Worm (Caenorhabditis elegans) whole organism, L1 larva: ENCODE results near the gene mtcu-2.

Experiments
- C04F5.9 ChIP-seq: sonication (generic microtip); optimal IDR thresholded peaks from 2 replicates; lab custom pipeline; 2016; ENCODE audit warnings: missing genetic modification characterization, missing compliant biosample characterization
- C16A3.4 ChIP-seq: fragments of 150-350 bp; optimal IDR thresholded peaks from 2 replicates; lab custom pipeline; 2014; ENCODE audit warnings: missing biosample characterization, missing genetic modification characterization
- F16B12.6 ChIP-seq: fragments of 150-350 bp; optimal IDR thresholded peaks from 2 replicates; lab custom pipeline; 2014; ENCODE audit warnings: missing biosample characterization, missing genetic modification characterization
- blmp-1 ChIP-seq: fragments of 150-350 bp; optimal IDR thresholded peaks from 2 replicates; lab custom pipeline; 2014; ENCODE audit warnings: missing biosample characterization, missing genetic modification characterization
- ceh-8 ChIP-seq: fragments of 200-800 bp; sonication (Bioruptor generic); optimal IDR thresholded peaks from 2 replicates; lab custom pipeline; 2018; ENCODE audit warnings: mild to moderate bottlenecking, missing genetic modification characterization, moderate library complexity, missing compliant biosample characterization
- ceh-82 ChIP-seq, 3 experiments: fragments of 150-350 bp in 1 of 3; sonication (generic microtip) in 2 of 3; optimal IDR thresholded peaks; 2 replicates each; lab custom pipeline; 2014 to 2017; ENCODE audit warnings: missing biosample characterization in 3 of 3, missing genetic modification characterization in 3 of 3
- ceh-88 ChIP-seq: fragments of 200-800 bp; sonication (Bioruptor generic); IDR thresholded peaks from 2 replicates; pipeline ENCODE4 v1.3.6; 2022; ENCODE audit warnings: missing genetic modification characterization, missing compliant biosample characterization
- ceh-90 ChIP-seq: sonication (generic microtip); optimal IDR thresholded peaks from 2 replicates; lab custom pipeline; 2016; ENCODE audit warnings: missing genetic modification characterization, missing compliant biosample characterization
- dpl-1 ChIP-seq, 3 experiments: fragments of 150-350 bp in 2 of 3; sonication (generic microtip) in 1 of 3; optimal IDR thresholded peaks; 2 replicates each; lab custom pipeline; 2014 to 2017; ENCODE audit warnings: missing biosample characterization in 3 of 3, missing genetic modification characterization in 3 of 3, missing genetic modification reagents in 3 of 3
- dsc-1 ChIP-seq: sonication (generic microtip); optimal IDR thresholded peaks from 2 replicates; lab custom pipeline; 2016; ENCODE audit warnings: mild to moderate bottlenecking, missing genetic modification characterization, missing compliant biosample characterization
- efl-1 ChIP-seq, 4 experiments: fragments of 150-350 bp; optimal IDR thresholded peaks in 3 of 4; peaks in 1 of 4; 1 replicate in 1 of 4; 2 replicates in 3 of 4; lab custom pipeline; 2014; ENCODE audit warnings: missing biosample characterization in 2 of 4, missing genetic modification characterization in 2 of 4, missing genetic modification reagents in 2 of 4
- egl-13 ChIP-seq: sonication (generic microtip); optimal IDR thresholded peaks from 2 replicates; lab custom pipeline; 2016; ENCODE audit warnings: missing genotype, missing genetic modification reagents, missing genetic modification characterization, missing compliant biosample characterization
- egl-27 ChIP-seq, 2 experiments: fragments of 150-350 bp in 1 of 2; sonication (generic microtip); optimal IDR thresholded peaks; 3 replicates each; lab custom pipeline; 2017 to 2018; ENCODE audit warnings: missing biosample characterization in 2 of 2, missing genetic modification characterization in 2 of 2, missing genetic modification reagents in 2 of 2
- elt-2 ChIP-seq: sonication (generic microtip); optimal IDR thresholded peaks from 2 replicates; lab custom pipeline; 2016; ENCODE audit warnings: missing genetic modification characterization, mild to moderate bottlenecking, inconsistent platforms, missing compliant biosample characterization, missing genetic modification reagents
- elt-3 ChIP-seq, 6 experiments: fragments of 150-350 bp in 1 of 6; sonication (generic microtip); optimal IDR thresholded peaks; 2 replicates each; lab custom pipeline; 2017 to 2018; ENCODE audit warnings: missing biosample characterization in 6 of 6, missing genetic modification characterization in 6 of 6, inconsistent platforms in 1 of 6
- fkh-8 ChIP-seq: sonication (generic microtip); optimal IDR thresholded peaks from 2 replicates; lab custom pipeline; 2016; ENCODE audit warnings: mild to moderate bottlenecking, missing genetic modification characterization, missing compliant biosample characterization
- fos-1 ChIP-seq: fragments of 150-350 bp; optimal IDR thresholded peaks from 2 replicates; lab custom pipeline; 2014; ENCODE audit warnings: missing biosample characterization, missing genetic modification characterization
- grh-1 ChIP-seq: fragments of 200-800 bp; sonication (Bioruptor generic); IDR thresholded peaks from 2 replicates; pipeline ENCODE4 v1.3.6; 2022; ENCODE audit warnings: missing genetic modification reagents, missing genetic modification characterization, missing compliant biosample characterization
- isw-1 ChIP-seq: fragments of 200-800 bp; sonication (Bioruptor generic); IDR thresholded peaks from 2 replicates; pipeline ENCODE4 v1.3.6; 2022; ENCODE audit warnings: missing genetic modification characterization, missing compliant biosample characterization
- jun-1 ChIP-seq: fragments of 150-350 bp; optimal IDR thresholded peaks from 2 replicates; lab custom pipeline; 2014; ENCODE audit warnings: missing biosample characterization, missing genetic modification reagents, missing genetic modification characterization
- lin-13 ChIP-seq: fragments of 150-350 bp; optimal IDR thresholded peaks from 2 replicates; lab custom pipeline; 2014; ENCODE audit warnings: missing biosample characterization, missing genetic modification reagents, missing genetic modification characterization
- lin-14 ChIP-seq: fragments of 200-800 bp; sonication (Bioruptor generic); optimal IDR thresholded peaks from 2 replicates; lab custom pipeline; 2018; ENCODE audit warnings: mild to moderate bottlenecking, missing genetic modification characterization, moderate library complexity, missing compliant biosample characterization
- lin-15B ChIP-seq: fragments of 150-350 bp; sonication (generic microtip); optimal IDR thresholded peaks from 3 replicates; lab custom pipeline; 2014; ENCODE audit warnings: missing biosample characterization, missing genetic modification characterization
- lin-35 ChIP-seq, 2 experiments: fragments of 150-350 bp; optimal IDR thresholded peaks; 2 replicates each; lab custom pipeline; 2014; ENCODE audit warnings: missing biosample characterization in 2 of 2, missing genetic modification characterization in 2 of 2, missing genetic modification reagents in 2 of 2
- lin-39 ChIP-seq: fragments of 150-350 bp; optimal IDR thresholded peaks from 2 replicates; lab custom pipeline; 2014; ENCODE audit warnings: missing biosample characterization, missing genetic modification reagents, missing genetic modification characterization
- lsy-2 ChIP-seq, 2 experiments: fragments of 150-350 bp; optimal IDR thresholded peaks; 2 replicates each; lab custom pipeline; 2014; ENCODE audit warnings: missing biosample characterization in 2 of 2, missing genetic modification characterization in 2 of 2
- mdl-1 ChIP-seq, 2 experiments: fragments of 150-350 bp; optimal IDR thresholded peaks; 2 replicates each; lab custom pipeline; 2014 to 2017; ENCODE audit warnings: missing biosample characterization in 2 of 2, missing genetic modification characterization in 2 of 2, inconsistent platforms in 1 of 2
- mep-1 ChIP-seq: fragments of 150-350 bp; optimal IDR thresholded peaks from 2 replicates; lab custom pipeline; 2014; ENCODE audit warnings: missing biosample characterization, missing genetic modification characterization
- nhr-11 ChIP-seq: fragments of 150-350 bp; optimal IDR thresholded peaks from 2 replicates; lab custom pipeline; 2014; ENCODE audit warnings: missing biosample characterization, missing genetic modification characterization
- nhr-19 ChIP-seq: fragments of 200-800 bp; sonication (Bioruptor generic); conservative IDR thresholded peaks from 2 replicates; pipeline ENCODE4 v1.3.6; 2022; ENCODE audit warnings: missing genetic modification characterization, missing compliant biosample characterization
- nhr-20 ChIP-seq: sonication (generic microtip); optimal IDR thresholded peaks from 2 replicates; lab custom pipeline; 2016; ENCODE audit warnings: mild to moderate bottlenecking, missing genetic modification characterization, missing compliant biosample characterization
- nhr-237 ChIP-seq: fragments of 150-350 bp; optimal IDR thresholded peaks from 2 replicates; lab custom pipeline; 2014; ENCODE audit warnings: missing biosample characterization, missing genetic modification characterization
- nhr-47 ChIP-seq: sonication (generic microtip); optimal IDR thresholded peaks from 2 replicates; lab custom pipeline; 2016; ENCODE audit warnings: mild to moderate bottlenecking, missing genetic modification characterization, moderate library complexity, missing compliant biosample characterization
- nhr-71 ChIP-seq: sonication (generic microtip); optimal IDR thresholded peaks from 2 replicates; lab custom pipeline; 2016; ENCODE audit warnings: mild to moderate bottlenecking, missing genetic modification characterization, moderate library complexity, missing compliant biosample characterization
- nhr-85 ChIP-seq: sonication (generic microtip); peaks from one replicate; lab custom pipeline; 2016; ENCODE audit warnings: missing genetic modification characterization, inconsistent platforms, missing compliant biosample characterization
- nhr-90 ChIP-seq: sonication (generic microtip); optimal IDR thresholded peaks from 2 replicates; lab custom pipeline; 2016; ENCODE audit warnings: mild to moderate bottlenecking, missing genetic modification characterization, missing compliant biosample characterization; ENCODE audit not compliant: poor library complexity
- pax-3 ChIP-seq: fragments of 200-800 bp; sonication (Bioruptor generic); optimal IDR thresholded peaks from 2 replicates; lab custom pipeline; 2018; ENCODE audit warnings: mild to moderate bottlenecking, missing genetic modification characterization, moderate library complexity, missing compliant biosample characterization
- rnt-1 ChIP-seq: sonication (generic microtip); optimal IDR thresholded peaks from 2 replicates; lab custom pipeline; 2016; ENCODE audit warnings: mild to moderate bottlenecking, missing genetic modification characterization, moderate library complexity, missing compliant biosample characterization
- skn-1 ChIP-seq: fragments of 150-350 bp; optimal IDR thresholded peaks from 2 replicates; lab custom pipeline; 2014; ENCODE audit warnings: missing biosample characterization, missing genetic modification characterization
- snpc-4 ChIP-seq: fragments of 150-350 bp; optimal IDR thresholded peaks from 2 replicates; lab custom pipeline; 2014; ENCODE audit warnings: missing biosample characterization, missing genetic modification characterization
- snu-23 ChIP-seq: sonication (generic microtip); optimal IDR thresholded peaks from 2 replicates; lab custom pipeline; 2016; ENCODE audit warnings: missing genetic modification characterization, missing compliant biosample characterization
- sox-4 ChIP-seq: sonication (generic microtip); optimal IDR thresholded peaks from 2 replicates; lab custom pipeline; 2016; ENCODE audit warnings: missing genetic modification characterization, missing compliant biosample characterization
- tbx-2 ChIP-seq: sonication (generic microtip); optimal IDR thresholded peaks from 2 replicates; lab custom pipeline; 2016; ENCODE audit warnings: missing genetic modification characterization, missing compliant biosample characterization
- unc-130 ChIP-seq: fragments of 150-350 bp; optimal IDR thresholded peaks from 2 replicates; lab custom pipeline; 2017; ENCODE audit warnings: missing biosample characterization, missing genetic modification characterization, inconsistent platforms
- unc-86 ChIP-seq: sonication (generic microtip); optimal IDR thresholded peaks from 2 replicates; lab custom pipeline; 2016; ENCODE audit warnings: missing genetic modification characterization, missing compliant biosample characterization
- unc-98 ChIP-seq: fragments of 200-800 bp; sonication (Bioruptor generic); IDR thresholded peaks from 2 replicates; pipeline ENCODE4 v1.3.6; 2022; ENCODE audit warnings: missing genetic modification characterization, missing compliant biosample characterization
- xbp-1 ChIP-seq: sonication (generic microtip); optimal IDR thresholded peaks from 2 replicates; lab custom pipeline; 2016; ENCODE audit warnings: missing genetic modification characterization, missing compliant biosample characterization
- zip-4 ChIP-seq: fragments of 200-800 bp; sonication (Bioruptor generic); optimal IDR thresholded peaks from 2 replicates; lab custom pipeline; 2018; ENCODE audit warnings: mild to moderate bottlenecking, missing genetic modification characterization, moderate library complexity, missing compliant biosample characterization
- ztf-11 ChIP-seq, 2 experiments: sonication (generic microtip); optimal IDR thresholded peaks; 2 replicates each; lab custom pipeline; 2016 to 2017; ENCODE audit warnings: missing genetic modification characterization in 2 of 2, missing biosample characterization in 1 of 2, missing compliant biosample characterization in 1 of 2
- ztf-4 ChIP-seq: fragments of 150-350 bp; optimal IDR thresholded peaks from 2 replicates; lab custom pipeline; 2014; ENCODE audit warnings: missing biosample characterization, missing genetic modification characterization

The mtcu-2 gene

ce11 chrII:10033163-10033871 lies at the start of gene mtcu-2:
TSS of gene mtcu-2 (minus strand) at chrII:10033213.
- TF ChIP-seq fos-1 (tag; lab: Kevin White, UChicago) (peak; percentile 6), C16A3.4 (peak; percentile 80), elt-2 (tag; lab: Kevin White, UChicago) (peak; percentile 0), dsc-1 (peak; percentile 80), lin-39 (tag; lab: Kevin White, UChicago) (peak; percentile 39), ceh-82 (tag; optimal IDR thresholded peaks at IDR 0.05; lab: Kevin White, UChicago) (peak; percentile 82 to 88 (median 83)), blmp-1 (tag; lab: Kevin White, UChicago) (peak; percentile 59), nhr-71 (tag; lab: Kevin White, UChicago) (peak; percentile 91), egl-27 (tag; optimal IDR thresholded peaks at IDR 0.05; lab: Kevin White, UChicago) (peak in 1 of 2 experiments; percentile 2), efl-1 (optimal IDR thresholded peaks at IDR 0.05; lab: Kevin White, UChicago) (peak; percentile 80 to 81), efl-1 (GFP tag; optimal IDR thresholded peaks at IDR 0.05 in 1 of 2; lab: Kevin White, UChicago) (peak; percentile 71 to 97), rnt-1 (peak; percentile 91), ceh-90 (tag; lab: Kevin White, UChicago) (peak; percentile 27), mdl-1 (tag; optimal IDR thresholded peaks at IDR 0.05; lab: Kevin White, UChicago) (peak in 1 of 2 experiments; percentile 45), nhr-85 (tag; lab: Kevin White, UChicago) (peak; percentile 96), nhr-47 (tag; lab: Kevin White, UChicago) (peak; percentile 90), grh-1 (GFP tag; lab: Robert Waterston, UW) (peak; percentile 98), F16B12.6 (tag; lab: Kevin White, UChicago) (peak; percentile 52), nhr-11 (peak; percentile 64), lin-13 (GFP tag; lab: Kevin White, UChicago) (peak; percentile 46), ztf-11 (tag; optimal IDR thresholded peaks at IDR 0.05; lab: Kevin White, UChicago) (peak in 1 of 2 experiments; percentile 83), unc-130 (tag; lab: Kevin White, UChicago) (peak; percentile 53), unc-98 (GFP tag; lab: Robert Waterston, UW) (peak; percentile 90), ceh-88 (GFP tag; lab: Robert Waterston, UW) (peak; percentile 98), C04F5.9 (tag; lab: Kevin White, UChicago) (peak; percentile 61), egl-13 (tag; lab: Kevin White, UChicago) (peak; percentile 64), skn-1 (tag; lab: Kevin White, UChicago) (peak; percentile 38), lin-15B (tag; lab: Kevin White, UChicago) (peak; percentile 85), xbp-1 (tag; lab: Kevin White, UChicago) (peak; percentile 84), mep-1 (peak; percentile 76), dpl-1 (GFP tag; optimal IDR thresholded peaks at IDR 0.05; lab: Kevin White, UChicago) (peak; percentile 51 to 72 (median 65)), nhr-237 (peak; percentile 24), pax-3 (tag; lab: Kevin White, UChicago) (peak; percentile 81), nhr-20 (tag; lab: Kevin White, UChicago) (peak; percentile 84), isw-1 (GFP tag; lab: Robert Waterston, UW) (peak; percentile 99), ceh-8 (GFP tag; lab: Kevin White, UChicago) (peak; percentile 10), sox-4 (tag; lab: Kevin White, UChicago) (peak; percentile 71), fkh-8 (tag; lab: Kevin White, UChicago) (peak; percentile 79), ztf-4 (tag; lab: Kevin White, UChicago) (peak; percentile 5), lin-35 (GFP tag; optimal IDR thresholded peaks at IDR 0.05; lab: Kevin White, UChicago) (peak; percentile 74 to 84), elt-3 (tag; optimal IDR thresholded peaks at IDR 0.05; lab: Kevin White, UChicago) (peak in 3 of 6 experiments; percentile 27 to 76 (median 30)), tbx-2 (tag; lab: Kevin White, UChicago) (peak; percentile 85), nhr-90 (tag; lab: Kevin White, UChicago) (peak; percentile 84), snpc-4 (tag; lab: Kevin White, UChicago) (peak; percentile 47), unc-86 (tag; lab: Kevin White, UChicago) (peak; percentile 85), zip-4 (GFP tag; lab: Kevin White, UChicago) (peak; percentile 43), nhr-19 (peak; percentile 98), lsy-2 (tag; optimal IDR thresholded peaks at IDR 0.05; lab: Kevin White, UChicago) (peak; percentile 74 to 88), jun-1 (peak; percentile 79), snu-23 (GFP tag; lab: Kevin White, UChicago) (peak; percentile 79), lin-14 (GFP tag; lab: Kevin White, UChicago) (peak; percentile 89)
